Worm (Caenorhabditis elegans): Measurements from ENCODE around the gene sre-6.
A peak's percentile ranks its signal among the peaks of the same experiment; 100 is the strongest.

Gene sre-6

DNA sequence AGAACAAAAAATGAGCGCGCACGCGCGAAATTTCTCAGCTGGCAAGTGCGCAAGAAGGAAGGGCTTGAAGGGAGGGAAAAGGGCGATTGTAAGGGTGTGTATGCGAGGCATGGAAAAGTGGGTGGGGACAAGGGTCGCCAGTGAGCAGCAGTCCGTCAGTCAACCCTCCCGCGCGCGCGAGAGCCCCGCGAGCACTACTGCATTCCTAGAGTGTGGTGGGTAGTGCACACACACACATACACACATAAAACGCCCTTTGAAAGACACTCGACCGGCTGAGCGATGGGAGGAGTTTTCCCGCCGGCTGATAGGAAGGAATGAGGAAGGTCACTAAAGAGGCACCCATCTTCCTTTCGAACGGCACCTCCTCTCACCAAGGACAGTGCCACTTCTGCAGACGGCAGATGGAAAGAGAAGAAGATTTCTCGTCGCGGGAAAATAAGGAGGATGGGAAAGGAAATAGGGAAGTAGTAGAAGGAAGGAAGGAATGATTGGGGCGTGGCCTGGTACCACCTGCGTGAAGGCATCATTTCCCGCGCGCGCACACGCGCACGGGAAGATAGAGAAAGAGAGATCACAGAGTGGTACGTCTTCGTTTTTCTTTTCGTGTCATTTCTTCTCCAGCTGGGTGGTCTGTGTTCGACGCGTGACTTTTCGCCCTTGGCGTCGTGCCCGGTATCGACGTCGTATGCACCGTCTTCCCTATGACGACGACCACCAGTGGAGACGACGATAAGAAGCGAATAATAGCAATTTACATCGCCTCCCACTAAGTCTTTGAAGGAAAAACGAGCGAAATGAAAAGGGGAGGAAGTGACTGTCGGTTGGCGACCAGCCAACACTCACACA lies 45.5 kb downstream of the sre-6 start:
- TF ChIP-seq elt-4 (tag; optimal IDR thresholded peaks at IDR 0.05) (no peak), ceh-31 (tag; optimal IDR thresholded peaks at IDR 0.05) (peak; percentile 8), hlh-6 (tag; optimal IDR thresholded peaks at IDR 0.05) (no peak), lin-11 (tag; optimal IDR thresholded peaks at IDR 0.05) (no peak), unc-42 (tag; optimal IDR thresholded peaks at IDR 0.05) (peak; percentile 44), rnt-1 (tag; optimal IDR thresholded peaks at IDR 0.05) (peak; percentile 2), nhr-11 (tag; optimal IDR thresholded peaks at IDR 0.05) (no peak), C08G9.2 (tag; optimal IDR thresholded peaks at IDR 0.05) (peak; percentile 1), ahr-1 (tag; optimal IDR thresholded peaks at IDR 0.05) (no peak), ceh-2 (tag; optimal IDR thresholded peaks at IDR 0.05) (peak; percentile 23), K02D7.2 (tag; optimal IDR thresholded peaks at IDR 0.05) (no peak), nhr-232 (tag; optimal IDR thresholded peaks at IDR 0.05) (peak; percentile 34), ceh-18 (tag; optimal IDR thresholded peaks at IDR 0.05) (peak; percentile 42), pha-2 (tag; optimal IDR thresholded peaks at IDR 0.05) (peak; percentile 56), syd-9 (tag; optimal IDR thresholded peaks at IDR 0.05) (peak; percentile 55), elt-2 (tag; optimal IDR thresholded peaks at IDR 0.05) (no peak), dve-1 (tag; optimal IDR thresholded peaks at IDR 0.05) (no peak), fkh-6 (tag; optimal IDR thresholded peaks at IDR 0.05) (peak; percentile 61), T23F11.4 (GFP tag; optimal IDR thresholded peaks at IDR 0.05) (peak; percentile 28), ceh-14 (tag; optimal IDR thresholded peaks at IDR 0.05) (peak; percentile 29), fkh-10 (GFP tag; optimal IDR thresholded peaks at IDR 0.05) (no peak), tbx-2 (tag; optimal IDR thresholded peaks at IDR 0.05) (peak; percentile 63), eyg-1 (tag; optimal IDR thresholded peaks at IDR 0.05) (peak; percentile 45), gmeb-2 (tag; optimal IDR thresholded peaks at IDR 0.05) (no peak), nfya-1 (tag; optimal IDR thresholded peaks at IDR 0.05) (no peak), sox-2 (GFP tag; IDR thresholded peaks at IDR 0.05) (no peak), pax-1 (tag; optimal IDR thresholded peaks at IDR 0.05) (no peak), pha-4 (tag; optimal IDR thresholded peaks at IDR 0.05) (no peak), K09A11.1 (tag; optimal IDR thresholded peaks at IDR 0.05; ENCODE audit: insufficient read depth) (no peak), ceh-34 (tag; optimal IDR thresholded peaks at IDR 0.05) (peak; percentile 65), pag-3 (tag; optimal IDR thresholded peaks at IDR 0.05; ENCODE audit: borderline replicate concordance) (peak; percentile 26), C38D4.7 (GFP tag; optimal IDR thresholded peaks at IDR 0.05) (peak; percentile 29), Y22D7AL.16 (tag; optimal IDR thresholded peaks at IDR 0.05) (no peak), ceh-22 (tag; optimal IDR thresholded peaks at IDR 0.05) (peak; percentile 58), hlh-8 (tag; optimal IDR thresholded peaks at IDR 0.05) (no peak), ztf-16 (tag; optimal IDR thresholded peaks at IDR 0.05) (peak; percentile 27), npax-4 (tag; optimal IDR thresholded peaks at IDR 0.05) (no peak), hlh-30 (tag; optimal IDR thresholded peaks at IDR 0.05; ENCODE audit: insufficient read depth) (peak; percentile 53), ref-2 (tag; optimal IDR thresholded peaks at IDR 0.05) (peak; percentile 32), F13H6.1 (tag; optimal IDR thresholded peaks at IDR 0.05) (peak; percentile 2), ttx-3 (tag; optimal IDR thresholded peaks at IDR 0.05) (peak; percentile 20)
